Worm (Caenorhabditis elegans) whole organism, late embryonic: Measurements from ENCODE around the gene dlhd-1.
A peak's percentile ranks its signal among the peaks of the same experiment; 100 is the strongest.

ENCODE experiments used
- C08G9.2 ChIP-seq: sonication (generic microtip); optimal IDR thresholded peaks from 2 replicates; lab custom pipeline; 2016; ENCODE audit warnings: mild to moderate bottlenecking, missing genetic modification characterization, moderate library complexity, missing compliant biosample characterization
- C38D4.7 ChIP-seq: fragments of 200-800 bp; sonication (Bioruptor generic); optimal IDR thresholded peaks from 2 replicates; lab custom pipeline; 2018; ENCODE audit warnings: mild to moderate bottlenecking, missing genetic modification characterization, moderate library complexity, missing compliant biosample characterization
- K02D7.2 ChIP-seq: sonication (generic microtip); optimal IDR thresholded peaks from 2 replicates; lab custom pipeline; 2017; ENCODE audit warnings: mild to moderate bottlenecking, missing genetic modification characterization, missing compliant biosample characterization
- K09A11.1 ChIP-seq: sonication (generic microtip); optimal IDR thresholded peaks from 2 replicates; lab custom pipeline; 2017; ENCODE audit warnings: antibody characterized with exemption, mild to moderate bottlenecking, missing genetic modification characterization, missing compliant biosample characterization; ENCODE audit not compliant: insufficient read depth
- T23F11.4 ChIP-seq: fragments of 200-800 bp; sonication (Bioruptor generic); optimal IDR thresholded peaks from 2 replicates; lab custom pipeline; 2018; ENCODE audit warnings: mild to moderate bottlenecking, missing genetic modification characterization, missing compliant biosample characterization
- ahr-1 ChIP-seq: sonication (generic microtip); optimal IDR thresholded peaks from 2 replicates; lab custom pipeline; 2016; ENCODE audit warnings: missing genetic modification characterization, missing compliant biosample characterization
- ceh-14 ChIP-seq: sonication (generic microtip); optimal IDR thresholded peaks from 2 replicates; lab custom pipeline; 2016; ENCODE audit warnings: missing genotype, missing genetic modification characterization, missing compliant biosample characterization
- ceh-19 ChIP-seq: fragments of 200-800 bp; sonication (Bioruptor generic); optimal IDR thresholded peaks from 2 replicates; lab custom pipeline; 2018; ENCODE audit warnings: mild to moderate bottlenecking, missing genetic modification characterization, missing compliant biosample characterization
- ceh-22 ChIP-seq: sonication (generic microtip); optimal IDR thresholded peaks from 2 replicates; lab custom pipeline; 2017; ENCODE audit warnings: missing biosample characterization, missing genetic modification characterization
- ceh-24 ChIP-seq: sonication (generic microtip); optimal IDR thresholded peaks from 2 replicates; lab custom pipeline; 2016; ENCODE audit warnings: mild to moderate bottlenecking, missing genetic modification characterization, missing compliant biosample characterization
- ceh-31 ChIP-seq: sonication (generic microtip); optimal IDR thresholded peaks from 2 replicates; lab custom pipeline; 2016; ENCODE audit warnings: missing genetic modification characterization, missing compliant biosample characterization
- ceh-34 ChIP-seq: sonication (generic microtip); optimal IDR thresholded peaks from 2 replicates; lab custom pipeline; 2016; ENCODE audit warnings: mild to moderate bottlenecking, missing genetic modification characterization, missing compliant biosample characterization
- ceh-45 ChIP-seq: fragments of 200-800 bp; sonication (Bioruptor generic); IDR thresholded peaks from 2 replicates; pipeline ENCODE4 v1.3.6; 2022; ENCODE audit warnings: missing genetic modification reagents, missing genetic modification characterization, missing compliant biosample characterization
- ceh-48 ChIP-seq: sonication (generic microtip); optimal IDR thresholded peaks from 2 replicates; lab custom pipeline; 2016; ENCODE audit warnings: missing genetic modification characterization, inconsistent platforms, missing compliant biosample characterization
- ceh-6 ChIP-seq: fragments of 200-800 bp; sonication (Bioruptor generic); optimal IDR thresholded peaks from 2 replicates; lab custom pipeline; 2018; ENCODE audit warnings: mild to moderate bottlenecking, missing genetic modification characterization, missing compliant biosample characterization
- ceh-9 ChIP-seq: sonication (generic microtip); optimal IDR thresholded peaks from 2 replicates; lab custom pipeline; 2016; ENCODE audit warnings: mild to moderate bottlenecking, missing genetic modification characterization, inconsistent platforms, missing compliant biosample characterization
- che-1 ChIP-seq: sonication (generic microtip); optimal IDR thresholded peaks from 2 replicates; lab custom pipeline; 2016; ENCODE audit warnings: mild to moderate bottlenecking, missing genetic modification characterization, missing compliant biosample characterization
- elt-2 ChIP-seq: sonication (generic microtip); optimal IDR thresholded peaks from 2 replicates; lab custom pipeline; 2016; ENCODE audit warnings: missing genetic modification reagents, missing genetic modification characterization, missing compliant biosample characterization
- ets-4 ChIP-seq: sonication (generic microtip); optimal IDR thresholded peaks from 2 replicates; lab custom pipeline; 2016; ENCODE audit warnings: missing genetic modification characterization, missing compliant biosample characterization
- fax-1 ChIP-seq: sonication (generic microtip); optimal IDR thresholded peaks from 2 replicates; lab custom pipeline; 2016; ENCODE audit warnings: missing genotype, missing genetic modification characterization, missing compliant biosample characterization
- hlh-15 ChIP-seq: sonication (generic microtip); optimal IDR thresholded peaks from 2 replicates; lab custom pipeline; 2016; ENCODE audit warnings: missing genetic modification characterization, missing compliant biosample characterization
- hlh-30 ChIP-seq: sonication (generic microtip); optimal IDR thresholded peaks from 2 replicates; lab custom pipeline; 2017; ENCODE audit warnings: antibody characterized with exemption, missing genetic modification characterization, missing compliant biosample characterization; ENCODE audit not compliant: insufficient read depth
- hlh-8 ChIP-seq: sonication (generic microtip); optimal IDR thresholded peaks from 2 replicates; lab custom pipeline; 2016; ENCODE audit warnings: missing genotype, missing genetic modification characterization, missing compliant biosample characterization
- lim-6 ChIP-seq: sonication (generic microtip); optimal IDR thresholded peaks from 2 replicates; lab custom pipeline; 2016; ENCODE audit warnings: missing genetic modification characterization, missing compliant biosample characterization
- madf-2 ChIP-seq: sonication (generic microtip); optimal IDR thresholded peaks from 2 replicates; lab custom pipeline; 2017; ENCODE audit warnings: missing genetic modification characterization, missing compliant biosample characterization
- mec-3 ChIP-seq: sonication (generic microtip); optimal IDR thresholded peaks from 2 replicates; lab custom pipeline; 2016; ENCODE audit warnings: borderline replicate concordance, missing genetic modification characterization, missing compliant biosample characterization
- nfya-1 ChIP-seq: sonication (generic microtip); optimal IDR thresholded peaks from 2 replicates; lab custom pipeline; 2017; ENCODE audit warnings: missing genetic modification characterization, mild to moderate bottlenecking, missing compliant biosample characterization, antibody characterized with exemption, moderate library complexity
- nhr-11 ChIP-seq: fragments of 150-350 bp; optimal IDR thresholded peaks from 2 replicates; lab custom pipeline; 2014; ENCODE audit warnings: missing biosample characterization, missing genetic modification characterization
- npax-4 ChIP-seq: sonication (generic microtip); optimal IDR thresholded peaks from 2 replicates; lab custom pipeline; 2016; ENCODE audit warnings: missing genetic modification characterization, missing compliant biosample characterization
- pag-3 ChIP-seq: sonication (generic microtip); optimal IDR thresholded peaks from 2 replicates; lab custom pipeline; 2016; ENCODE audit warnings: missing compliant biosample characterization, missing genetic modification characterization, borderline replicate concordance
- pat-9 ChIP-seq: fragments of 200-800 bp; sonication (Bioruptor generic); optimal IDR thresholded peaks from 2 replicates; lab custom pipeline; 2018; ENCODE audit warnings: mild to moderate bottlenecking, missing genetic modification characterization, moderate library complexity, missing compliant biosample characterization
- pax-1 ChIP-seq: fragments of 150-350 bp; optimal IDR thresholded peaks from 2 replicates; lab custom pipeline; 2014; ENCODE audit warnings: missing biosample characterization, missing genetic modification characterization
- pqm-1 ChIP-seq: sonication (generic microtip); optimal IDR thresholded peaks from 2 replicates; lab custom pipeline; 2016; ENCODE audit warnings: missing genetic modification characterization, missing compliant biosample characterization
- pros-1 ChIP-seq: fragments of 150-350 bp; optimal IDR thresholded peaks from 2 replicates; lab custom pipeline; 2014; ENCODE audit warnings: missing biosample characterization, missing genetic modification reagents, missing genetic modification characterization
- sdc-2 ChIP-seq: sonication (generic microtip); optimal IDR thresholded peaks from 2 replicates; lab custom pipeline; 2016; ENCODE audit warnings: missing genotype, missing genetic modification characterization, missing compliant biosample characterization
- sox-4 ChIP-seq: sonication (generic microtip); optimal IDR thresholded peaks from 2 replicates; lab custom pipeline; 2017; ENCODE audit warnings: mild to moderate bottlenecking, missing genetic modification characterization, inconsistent platforms, missing compliant biosample characterization
- syd-9 ChIP-seq: sonication (generic microtip); optimal IDR thresholded peaks from 2 replicates; lab custom pipeline; 2016; ENCODE audit warnings: mild to moderate bottlenecking, missing genetic modification characterization, moderate library complexity, missing compliant biosample characterization
- unc-3 ChIP-seq, 2 experiments: fragments of 200-800 bp in 1 of 2; sonication (Bioruptor generic) in 1 of 2; sonication (generic microtip) in 1 of 2; conservative IDR thresholded peaks in 1 of 2; optimal IDR thresholded peaks in 1 of 2; 2 replicates each; pipeline versions ENCODE4 v1.3.6 to Lab custom; 2016 to 2022; ENCODE audit warnings: missing compliant biosample characterization in 2 of 2, missing genetic modification characterization in 2 of 2, missing genetic modification reagents in 1 of 2
- unc-42 ChIP-seq: sonication (generic microtip); optimal IDR thresholded peaks from 2 replicates; lab custom pipeline; 2016; ENCODE audit warnings: missing genotype, missing genetic modification characterization, missing compliant biosample characterization
- unc-55 ChIP-seq: sonication (generic microtip); optimal IDR thresholded peaks from 2 replicates; lab custom pipeline; 2017; ENCODE audit warnings: missing biosample characterization, missing genetic modification reagents, missing genetic modification characterization
- ztf-16 ChIP-seq: sonication (generic microtip); optimal IDR thresholded peaks from 2 replicates; lab custom pipeline; 2017; ENCODE audit warnings: missing genetic modification characterization, missing compliant biosample characterization

Gene dlhd-1

ce11 chrII:1159718-1160117 lies 12.2 kb downstream of the dlhd-1 start:
- TF ChIP-seq fax-1 (tag; lab: Kevin White, UChicago) (no peak), pqm-1 (tag; lab: Kevin White, UChicago) (no peak), elt-2 (peak; percentile 40), ceh-24 (tag; lab: Kevin White, UChicago) (no peak), madf-2 (tag; lab: Kevin White, UChicago) (no peak)

ce11 chrII:1157135-1157534 lies 14.8 kb downstream of the dlhd-1 start:
- TF ChIP-seq ceh-9 (tag; lab: Kevin White, UChicago), result no peak
- no peak for TF ChIP-seq ceh-22
- TF ChIP-seq syd-9 (tag; lab: Kevin White, UChicago), result no peak
- TF ChIP-seq ceh-24 (tag; lab: Kevin White, UChicago), result no peak
- no peak for TF ChIP-seq nhr-11

- TF ChIP-seq pat-9 (tag; lab: Kevin White, UChicago) (no peak), ceh-31 (tag; lab: Kevin White, UChicago) (no peak), T23F11.4 (GFP tag; lab: Kevin White, UChicago) (no peak), syd-9 (tag; lab: Kevin White, UChicago) (no peak), ztf-16 (tag; lab: Kevin White, UChicago) (no peak), hlh-15 (tag; lab: Kevin White, UChicago) (no peak), hlh-30 (tag; lab: Kevin White, UChicago) (no peak), fax-1 (tag; lab: Kevin White, UChicago) (no peak), pax-1 (tag; lab: Kevin White, UChicago) (no peak), sdc-2 (tag; lab: Kevin White, UChicago) (no peak), pros-1 (no peak), ceh-6 (no peak)
These were observed 18.6 kb downstream of the dlhd-1 start for ce11 chrII:1153299-1153698.

- TF ChIP-seq npax-4 (no peak), hlh-8 (no peak), ets-4 (tag; lab: Kevin White, UChicago) (no peak), ceh-31 (tag; lab: Kevin White, UChicago) (no peak), ztf-16 (tag; lab: Kevin White, UChicago) (no peak), che-1 (no peak), ceh-19 (GFP tag; lab: Kevin White, UChicago) (no peak), lim-6 (tag; lab: Kevin White, UChicago) (no peak), mec-3 (tag; lab: Kevin White, UChicago) (no peak), C38D4.7 (GFP tag; lab: Kevin White, UChicago) (no peak), K09A11.1 (tag; lab: Kevin White, UChicago) (no peak), ceh-14 (tag; lab: Kevin White, UChicago) (no peak), sox-4 (tag; lab: Kevin White, UChicago) (no peak), unc-3 (GFP tag; conservative IDR thresholded peaks at IDR 0.05; lab: Robert Waterston, UW) (no peak), unc-3 (tag; optimal IDR thresholded peaks at IDR 0.05; lab: Kevin White, UChicago) (no peak), pag-3 (tag; lab: Kevin White, UChicago) (no peak)
- TF ChIP-seq, all 69 proteins: peak for 0
These were observed 19.2 kb downstream of the dlhd-1 start for ce11 chrII:1152732-1153131.

- TF ChIP-seq che-1 (no peak), ceh-22 (no peak), C08G9.2 (tag; lab: Kevin White, UChicago) (no peak), lim-6 (tag; lab: Kevin White, UChicago) (no peak), syd-9 (tag; lab: Kevin White, UChicago) (no peak), K02D7.2 (tag; lab: Kevin White, UChicago) (no peak), ahr-1 (tag; lab: Kevin White, UChicago) (no peak), ceh-45 (GFP tag; lab: Robert Waterston, UW) (no peak), hlh-30 (tag; lab: Kevin White, UChicago) (no peak), ceh-19 (GFP tag; lab: Kevin White, UChicago) (no peak), ceh-48 (tag; lab: Kevin White, UChicago) (no peak), ztf-16 (tag; lab: Kevin White, UChicago) (no peak), ceh-34 (no peak), unc-55 (no peak), nfya-1 (tag; lab: Kevin White, UChicago) (no peak), unc-42 (no peak)
These were observed 20.1 kb downstream of the dlhd-1 start for ce11 chrII:1151810-1152209.
